Fruit fly (Drosophila melanogaster): ENCODE results near the gene sky.

Gene sky

dm6 chr2L:20942206-20942863 is 23.6 kb upstream of the sky start:
- TF ChIP-seq CG15710 (tag; optimal IDR thresholded peaks at IDR 0.05), result peak; percentile 50
- TF ChIP-seq EcR (GFP tag; optimal IDR thresholded peaks at IDR 0.05), result no peak
- no peak for TF ChIP-seq CG8159 (tag; optimal IDR thresholded peaks at IDR 0.05)

- peak; percentile 43 for TF ChIP-seq CG15710 (tag; optimal IDR thresholded peaks at IDR 0.05)
- no peak for TF ChIP-seq CG12605 (GFP tag; IDR thresholded peaks at IDR 0.05)
- no peak for TF ChIP-seq EcR (GFP tag; optimal IDR thresholded peaks at IDR 0.05)
- TF ChIP-seq CG34367 (tag; optimal IDR thresholded peaks at IDR 0.05), result no peak
- peak; percentile 10 for TF ChIP-seq CG17806 (tag; optimal IDR thresholded peaks at IDR 0.05)
- TF ChIP-seq CG8301 (tag; optimal IDR thresholded peaks at IDR 0.05), result no peak
- peak; percentile 50 for TF ChIP-seq CG8159 (tag; optimal IDR thresholded peaks at IDR 0.05)
- TF ChIP-seq CG4496 (GFP tag; IDR thresholded peaks at IDR 0.05), result no peak
- peak; percentile 31 for TF ChIP-seq Snoo (tag; optimal IDR thresholded peaks at IDR 0.05)
- TF ChIP-seq CG9948 (tag; optimal IDR thresholded peaks at IDR 0.05), result peak; percentile 1
- no peak for TF ChIP-seq CG10348 (GFP tag; IDR thresholded peaks at IDR 0.05)
- TF ChIP-seq CG32121 (GFP tag; IDR thresholded peaks at IDR 0.05), result no peak
- TF ChIP-seq CG13204 (GFP tag; optimal IDR thresholded peaks at IDR 0.05), result no peak
- TF ChIP-seq CG14655 (GFP tag; optimal IDR thresholded peaks at IDR 0.05), result peak; percentile 32
- TF ChIP-seq fd96Ca (GFP tag; IDR thresholded peaks at IDR 0.05), result no peak
- no peak for TF ChIP-seq Ets98B (GFP tag; IDR thresholded peaks at IDR 0.05)
- TF ChIP-seq Pif1B (GFP tag; optimal IDR thresholded peaks at IDR 0.05), result no peak
- no peak for TF ChIP-seq rn (GFP tag; IDR thresholded peaks at IDR 0.05)
- no peak for TF ChIP-seq gl (tag; optimal IDR thresholded peaks at IDR 0.05)
- no peak for TF ChIP-seq D1 (tag; optimal IDR thresholded peaks at IDR 0.05)
- TF ChIP-seq Pif1A (GFP tag; optimal IDR thresholded peaks at IDR 0.05), result no peak
Measured at dm6 chr2L:20940738-20941137, 22.0 kb upstream of the sky start.

DNA sequence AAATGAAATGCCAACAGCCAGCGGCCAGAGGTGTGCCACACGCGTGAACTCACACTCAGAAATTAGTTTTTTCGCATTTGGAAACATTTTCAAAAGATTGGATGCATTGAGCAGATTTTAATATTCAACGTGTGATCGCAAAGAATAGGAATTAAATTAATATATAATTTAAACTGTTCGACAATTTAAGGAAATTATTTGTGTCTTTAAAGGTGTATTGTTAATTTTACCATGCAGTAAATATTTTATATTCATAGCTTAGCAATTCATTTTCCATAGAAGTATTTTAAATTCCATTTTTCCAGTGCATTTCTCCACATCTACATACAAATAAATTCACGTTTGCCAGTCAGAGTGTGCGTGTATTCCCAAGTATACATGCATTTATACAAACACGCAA is 20.9 kb upstream of the sky start:
- peak; percentile 30 for TF ChIP-seq CG14655 (GFP tag; optimal IDR thresholded peaks at IDR 0.05)
- 0 out of 3 replicates have a peak, but pooled peaks have one; percentile 53 for TF ChIP-seq CG4496 (GFP tag; IDR thresholded peaks at IDR 0.05)
- peak; percentile 14 for TF ChIP-seq CG17806 (tag; optimal IDR thresholded peaks at IDR 0.05)
- TF ChIP-seq Pif1B (GFP tag; optimal IDR thresholded peaks at IDR 0.05), result no peak
- peak; percentile 18 for TF ChIP-seq CG8159 (tag; optimal IDR thresholded peaks at IDR 0.05)
- no peak for TF ChIP-seq Pif1A (GFP tag; optimal IDR thresholded peaks at IDR 0.05)
- TF ChIP-seq CG9948 (tag; optimal IDR thresholded peaks at IDR 0.05), result peak; percentile 34
- TF ChIP-seq Snoo (tag; optimal IDR thresholded peaks at IDR 0.05), result peak; percentile 24
- TF ChIP-seq rn (GFP tag; IDR thresholded peaks at IDR 0.05), result no peak
- TF ChIP-seq Ets98B (GFP tag; IDR thresholded peaks at IDR 0.05), result no peak

DNA sequence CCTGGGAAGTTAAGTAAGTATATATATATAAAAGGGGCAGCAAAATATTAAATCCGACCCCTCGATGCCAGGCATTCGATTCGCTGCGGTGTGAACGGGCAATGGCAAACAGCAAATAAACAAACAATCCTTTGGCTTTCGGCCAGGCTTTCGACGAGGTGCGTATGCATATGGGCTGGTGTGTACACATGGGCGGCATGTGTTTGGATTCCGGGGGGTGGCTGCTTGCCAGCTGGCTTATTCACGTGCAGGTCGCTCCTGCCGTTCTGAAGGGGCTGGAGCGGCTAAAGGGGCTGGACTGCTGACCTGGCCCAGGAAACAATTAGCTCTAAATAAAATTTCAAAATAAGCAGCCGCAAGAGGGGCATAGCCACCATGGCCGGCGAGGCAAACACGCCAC is 18.7 kb upstream of the sky start:
- TF ChIP-seq EcR (GFP tag; optimal IDR thresholded peaks at IDR 0.05) (no peak), Pif1A (GFP tag; optimal IDR thresholded peaks at IDR 0.05) (no peak), CG15710 (tag; optimal IDR thresholded peaks at IDR 0.05) (no peak), Ets98B (GFP tag; IDR thresholded peaks at IDR 0.05) (no peak), CG14655 (GFP tag; optimal IDR thresholded peaks at IDR 0.05) (no peak), CG32121 (GFP tag; IDR thresholded peaks at IDR 0.05) (no peak), CG17806 (tag; optimal IDR thresholded peaks at IDR 0.05) (no peak), CG13204 (GFP tag; optimal IDR thresholded peaks at IDR 0.05) (no peak), rn (GFP tag; IDR thresholded peaks at IDR 0.05) (no peak), CG12605 (GFP tag; IDR thresholded peaks at IDR 0.05) (no peak), CG10348 (GFP tag; IDR thresholded peaks at IDR 0.05) (no peak)

dm6 chr2L:20936420-20936819 is 17.7 kb upstream of the sky start:
- TF ChIP-seq CG34367 (tag; optimal IDR thresholded peaks at IDR 0.05), result peak; percentile 13
- TF ChIP-seq Ets98B (GFP tag; IDR thresholded peaks at IDR 0.05), result no peak
- peak; percentile 42 for TF ChIP-seq CG17806 (tag; optimal IDR thresholded peaks at IDR 0.05)
- TF ChIP-seq CG8159 (tag; optimal IDR thresholded peaks at IDR 0.05), result peak; percentile 49
- no peak for TF ChIP-seq rn (GFP tag; IDR thresholded peaks at IDR 0.05)
- no peak for TF ChIP-seq gl (tag; optimal IDR thresholded peaks at IDR 0.05)
- TF ChIP-seq CG15710 (tag; optimal IDR thresholded peaks at IDR 0.05), result peak; percentile 45
- peak; percentile 1 for TF ChIP-seq Snoo (tag; optimal IDR thresholded peaks at IDR 0.05)
- peak; percentile 46 for TF ChIP-seq CG9948 (tag; optimal IDR thresholded peaks at IDR 0.05)
- no peak for TF ChIP-seq CG13204 (GFP tag; optimal IDR thresholded peaks at IDR 0.05)
- no peak for TF ChIP-seq fd96Ca (GFP tag; IDR thresholded peaks at IDR 0.05)
- no peak for TF ChIP-seq CG12605 (GFP tag; IDR thresholded peaks at IDR 0.05)
- TF ChIP-seq Pif1A (GFP tag; optimal IDR thresholded peaks at IDR 0.05), result peak; percentile 46
- TF ChIP-seq D1 (tag; optimal IDR thresholded peaks at IDR 0.05), result no peak
- no peak for TF ChIP-seq CG4496 (GFP tag; IDR thresholded peaks at IDR 0.05)
- TF ChIP-seq CG10348 (GFP tag; IDR thresholded peaks at IDR 0.05), result no peak
- peak; percentile 49 for TF ChIP-seq CG14655 (GFP tag; optimal IDR thresholded peaks at IDR 0.05)
- TF ChIP-seq CG32121 (GFP tag; IDR thresholded peaks at IDR 0.05), result no peak
- TF ChIP-seq EcR (GFP tag; optimal IDR thresholded peaks at IDR 0.05), result no peak
- peak; percentile 35 for TF ChIP-seq Pif1B (GFP tag; optimal IDR thresholded peaks at IDR 0.05)
- peak; percentile 38 for TF ChIP-seq CG8301 (tag; optimal IDR thresholded peaks at IDR 0.05)

DNA sequence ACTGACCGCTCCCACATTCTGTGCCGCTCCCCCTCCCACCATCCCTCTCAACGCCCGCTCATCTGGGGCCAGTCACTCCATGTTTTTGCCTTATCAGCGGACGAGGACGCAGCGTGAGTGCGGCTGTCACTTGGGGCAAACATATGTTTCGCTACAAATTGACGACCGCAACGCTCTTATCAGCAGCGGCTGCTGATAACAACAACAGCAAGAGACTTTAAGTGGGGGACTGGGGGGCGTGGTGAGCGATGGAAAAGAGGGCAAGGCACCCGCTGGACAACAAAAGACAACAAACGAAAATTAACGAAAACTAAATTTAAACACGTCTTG is 17.3 kb upstream of the sky start:
- TF ChIP-seq gl (tag; optimal IDR thresholded peaks at IDR 0.05) (peak; percentile 29), CG13204 (GFP tag; optimal IDR thresholded peaks at IDR 0.05) (peak; percentile 74), EcR (GFP tag; optimal IDR thresholded peaks at IDR 0.05) (peak; percentile 96), D1 (tag; optimal IDR thresholded peaks at IDR 0.05) (no peak), CG14655 (GFP tag; optimal IDR thresholded peaks at IDR 0.05) (no peak), CG17806 (tag; optimal IDR thresholded peaks at IDR 0.05) (no peak), CG8159 (tag; optimal IDR thresholded peaks at IDR 0.05) (no peak), CG12605 (GFP tag; IDR thresholded peaks at IDR 0.05) (peak; percentile 38)

Data from whole organism, pupa.